Fruit fly (Drosophila melanogaster): ENCODE results near the gene CG8852.
A peak's percentile ranks its signal among the peaks of the same experiment; 100 is the strongest.

Gene CG8852

DNA sequence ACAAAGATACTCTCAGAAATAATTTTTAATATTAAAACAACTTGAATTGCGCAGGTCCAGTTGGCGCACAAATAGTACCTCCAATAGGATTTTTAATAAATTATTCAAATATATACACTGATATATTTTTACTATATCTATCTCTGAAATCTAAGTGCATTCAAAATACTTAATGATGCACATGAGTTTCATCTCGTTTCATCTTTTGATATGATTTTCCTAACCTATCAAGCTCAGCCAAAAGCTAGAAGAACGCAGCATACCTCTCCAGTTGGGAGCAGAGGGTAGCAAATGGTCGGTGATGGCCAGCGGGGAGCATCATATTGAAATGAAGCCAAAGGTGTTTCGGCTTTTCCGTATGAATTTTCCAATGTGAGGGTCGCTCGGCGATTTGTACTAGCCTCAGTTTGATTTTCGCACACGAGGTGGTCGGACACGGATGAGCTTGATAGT, at the start of gene CG8852 (continued):
- TF ChIP-seq C15 (GFP tag; IDR thresholded peaks at IDR 0.05) (no peak), CG33213 (GFP tag; optimal IDR thresholded peaks at IDR 0.05) (no peak), Fer2 (tag; optimal IDR thresholded peaks at IDR 0.05) (peak; percentile 3), TFAM (GFP tag; optimal IDR thresholded peaks at IDR 0.05) (no peak), gem (tag; optimal IDR thresholded peaks at IDR 0.05) (no peak), E2f2 (GFP tag; IDR thresholded peaks at IDR 0.05) (0 out of 2 replicates have a peak, but pooled peaks have one; percentile 34), CG1529 (GFP tag; optimal IDR thresholded peaks at IDR 0.05) (no peak), so (GFP tag; IDR thresholded peaks at IDR 0.05) (0 out of 3 replicates have a peak, but pooled peaks have one; percentile 13), Dek (tag; optimal IDR thresholded peaks at IDR 0.05) (peak; percentile 0), CG11723 (GFP tag; optimal IDR thresholded peaks at IDR 0.05) (no peak), Mes4 (GFP tag; optimal IDR thresholded peaks at IDR 0.05) (no peak), peb (GFP tag; IDR thresholded peaks at IDR 0.05) (no peak), pros (GFP tag; optimal IDR thresholded peaks at IDR 0.05) (no peak), tna (GFP tag; IDR thresholded peaks at IDR 0.05; ENCODE audit: partially characterized antibody) (no peak), Hmr (GFP tag; optimal IDR thresholded peaks at IDR 0.05) (no peak), Hr3 (GFP tag; optimal IDR thresholded peaks at IDR 0.05) (peak; percentile 16), ind (GFP tag; optimal IDR thresholded peaks at IDR 0.05) (peak; percentile 30), knrl (GFP tag; IDR thresholded peaks at IDR 0.05; ENCODE audit: partially characterized antibody) (no peak), MESR4 (GFP tag; optimal IDR thresholded peaks at IDR 0.05) (no peak), Ssrp (tag; optimal IDR thresholded peaks at IDR 0.05) (peak; percentile 7), BEAF-32 (GFP tag; optimal IDR thresholded peaks at IDR 0.05) (no peak), psq (GFP tag; optimal IDR thresholded peaks at IDR 0.05) (no peak), al (GFP tag; IDR thresholded peaks at IDR 0.05) (peak; percentile 50; the same call in 1 of the 2 replicates), CG14860 (GFP tag; IDR thresholded peaks at IDR 0.05; ENCODE audit: partially characterized antibody) (no peak), CG11695 (GFP tag; IDR thresholded peaks at IDR 0.05) (no peak), CG12391 (tag; optimal IDR thresholded peaks at IDR 0.05) (peak; percentile 32), zen2 (GFP tag; IDR thresholded peaks at IDR 0.05; ENCODE audit: partially characterized antibody) (no peak), lmd (GFP tag; IDR thresholded peaks at IDR 0.05) (peak; percentile 39; the same call in 1 of the 2 replicates), fd96Cb (tag; optimal IDR thresholded peaks at IDR 0.05) (peak; percentile 18), CG4328 (GFP tag; optimal IDR thresholded peaks at IDR 0.05) (peak; percentile 12), CG9817 (tag; optimal IDR thresholded peaks at IDR 0.05) (peak; percentile 8), CG10543 (GFP tag; optimal IDR thresholded peaks at IDR 0.05) (peak; percentile 44), ci (GFP tag; IDR thresholded peaks at IDR 0.05) (0 out of 3 replicates have a peak, but pooled peaks have one; percentile 29), Gug (GFP tag; IDR thresholded peaks at IDR 0.05) (0 out of 4 replicates have a peak, but pooled peaks have one; percentile 34), CG6689 (GFP tag; IDR thresholded peaks at IDR 0.05) (peak; percentile 35), CG17359 (tag; optimal IDR thresholded peaks at IDR 0.05) (no peak), Xbp1 (GFP tag; optimal IDR thresholded peaks at IDR 0.05) (peak; percentile 34), CG32767 (GFP tag; IDR thresholded peaks at IDR 0.05) (no peak), dysf (GFP tag; IDR thresholded peaks at IDR 0.05) (peak; percentile 57; the same call in 1 of the 3 replicates), vnd (GFP tag; IDR thresholded peaks at IDR 0.05; ENCODE audit: partially characterized antibody) (no peak), CG9932 (GFP tag; IDR thresholded peaks at IDR 0.05) (peak; percentile 60), Lim3 (GFP tag; IDR thresholded peaks at IDR 0.05) (no peak), Poxn (GFP tag; IDR thresholded peaks at IDR 0.05) (no peak), Oli (tag; optimal IDR thresholded peaks at IDR 0.05) (peak; percentile 51), bcd (GFP tag; optimal IDR thresholded peaks at IDR 0.05) (peak; percentile 31), CG13775 (GFP tag; optimal IDR thresholded peaks at IDR 0.05) (peak; percentile 10), dpn (GFP tag; optimal IDR thresholded peaks at IDR 0.05) (peak in 1 of 2 experiments; percentile 9), CG11093 (GFP tag; IDR thresholded peaks at IDR 0.05) (0 out of 3 replicates have a peak, but pooled peaks have one; percentile 8), CG10654 (GFP tag; optimal IDR thresholded peaks at IDR 0.05) (no peak), Atf6 (GFP tag; IDR thresholded peaks at IDR 0.05) (peak; percentile 54; the same call in 1 of the 2 replicates)

Measured in whole organism, embryonic.